Worm (Caenorhabditis elegans): ENCODE results near the gene Y49E10.10.
"Not testable (repeated sequence)": the region's sequence is repeated elsewhere in the genome, so short reads cannot be mapped to it uniquely, and the experiment has no call there.

ce11 chrIII:12386597-12386996, 8.7 kb upstream of the Y49E10.10 start, which contains the start of gene Y49E10.30:
- TF ChIP-seq tra-4, B0310.2 (tag; optimal IDR thresholded peaks at IDR 0.05): not testable (repeated sequence)
